Worm (Caenorhabditis elegans): ENCODE data around the gene T25C12.3.

- no peak for TF ChIP-seq ama-1 (optimal IDR thresholded peaks at IDR 0.05)
- TF ChIP-seq hmbx-1 (tag; optimal IDR thresholded peaks at IDR 0.05): no peak
- TF ChIP-seq scrt-1 (GFP tag; IDR thresholded peaks at IDR 0.05): no peak
- TF ChIP-seq flt-1 (GFP tag; IDR thresholded peaks at IDR 0.05): no peak
- TF ChIP-seq tbx-11 (GFP tag; IDR thresholded peaks at IDR 0.05): no peak
- no peak for TF ChIP-seq aly-1 (tag; optimal IDR thresholded peaks at IDR 0.05)
- TF ChIP-seq ets-7 (tag; optimal IDR thresholded peaks at IDR 0.05): no peak
- no peak for TF ChIP-seq sea-1 (GFP tag; conservative IDR thresholded peaks at IDR 0.05)
- no peak for TF ChIP-seq hmg-4 (GFP tag; optimal IDR thresholded peaks at IDR 0.05)
- no peak for TF ChIP-seq ceh-36 (tag; optimal IDR thresholded peaks at IDR 0.05)
- no peak for TF ChIP-seq B0310.2 (tag; optimal IDR thresholded peaks at IDR 0.05)
- no peak for TF ChIP-seq ceh-13 (GFP tag; optimal IDR thresholded peaks at IDR 0.05)
- no peak for TF ChIP-seq hnd-1 (tag; optimal IDR thresholded peaks at IDR 0.05)
Measured at ce11 chrX:11489830-11490229, 10.0 kb downstream of the T25C12.3 start, which contains the start of gene spp-21.

All from whole organism, early embryonic.